Worm (Caenorhabditis elegans) whole organism, L1 larva: ENCODE data around the gene isy-1.

Experiments used
- C04F5.9 ChIP-seq: sonication (generic microtip); optimal IDR thresholded peaks from 2 replicates; lab custom pipeline; 2016; ENCODE audit warnings: missing genetic modification characterization, missing compliant biosample characterization
- C34B4.2 ChIP-seq: sonication (generic microtip); optimal IDR thresholded peaks from 2 replicates; lab custom pipeline; 2017; ENCODE audit warnings: mild to moderate bottlenecking, missing genetic modification characterization, missing compliant biosample characterization
- F16B12.6 ChIP-seq: fragments of 150-350 bp; optimal IDR thresholded peaks from 2 replicates; lab custom pipeline; 2014; ENCODE audit warnings: missing biosample characterization, missing genetic modification characterization
- Y116A8C.19 ChIP-seq: sonication (generic microtip); optimal IDR thresholded peaks from 2 replicates; lab custom pipeline; 2016; ENCODE audit warnings: missing compliant biosample characterization, missing genetic modification characterization, borderline replicate concordance
- aha-1 ChIP-seq: fragments of 150-350 bp; optimal IDR thresholded peaks from 2 replicates; lab custom pipeline; 2014; ENCODE audit warnings: missing biosample characterization, missing genetic modification characterization
- ama-1 ChIP-seq: fragments of 150-350 bp; optimal IDR thresholded peaks from 2 replicates; lab custom pipeline; 2014
- blmp-1 ChIP-seq: fragments of 150-350 bp; optimal IDR thresholded peaks from 2 replicates; lab custom pipeline; 2014; ENCODE audit warnings: missing biosample characterization, missing genetic modification characterization
- ceh-82 ChIP-seq, 3 experiments: fragments of 150-350 bp in 1 of 3; sonication (generic microtip) in 2 of 3; optimal IDR thresholded peaks; 2 replicates each; lab custom pipeline; 2014 to 2017; ENCODE audit warnings: missing biosample characterization in 3 of 3, missing genetic modification characterization in 3 of 3
- ceh-90 ChIP-seq: sonication (generic microtip); optimal IDR thresholded peaks from 2 replicates; lab custom pipeline; 2016; ENCODE audit warnings: missing genetic modification characterization, missing compliant biosample characterization
- dpl-1 ChIP-seq, 3 experiments: fragments of 150-350 bp in 2 of 3; sonication (generic microtip) in 1 of 3; optimal IDR thresholded peaks; 2 replicates each; lab custom pipeline; 2014 to 2017; ENCODE audit warnings: missing biosample characterization in 3 of 3, missing genetic modification characterization in 3 of 3, missing genetic modification reagents in 3 of 3
- efl-3 ChIP-seq: fragments of 200-800 bp; sonication (Bioruptor generic); optimal IDR thresholded peaks from 2 replicates; lab custom pipeline; 2018; ENCODE audit warnings: mild to moderate bottlenecking, missing genetic modification characterization, missing compliant biosample characterization
- egl-13 ChIP-seq: sonication (generic microtip); optimal IDR thresholded peaks from 2 replicates; lab custom pipeline; 2016; ENCODE audit warnings: missing genotype, missing genetic modification reagents, missing genetic modification characterization, missing compliant biosample characterization
- egl-27 ChIP-seq, 2 experiments: fragments of 150-350 bp in 1 of 2; sonication (generic microtip); optimal IDR thresholded peaks; 3 replicates each; lab custom pipeline; 2017 to 2018; ENCODE audit warnings: missing biosample characterization in 2 of 2, missing genetic modification characterization in 2 of 2, missing genetic modification reagents in 2 of 2
- fkh-10 ChIP-seq: sonication (generic microtip); optimal IDR thresholded peaks from 2 replicates; lab custom pipeline; 2017; ENCODE audit warnings: missing biosample characterization, missing genetic modification reagents, missing genetic modification characterization
- fkh-8 ChIP-seq: sonication (generic microtip); optimal IDR thresholded peaks from 2 replicates; lab custom pipeline; 2016; ENCODE audit warnings: mild to moderate bottlenecking, missing genetic modification characterization, missing compliant biosample characterization
- grh-1 ChIP-seq: fragments of 200-800 bp; sonication (Bioruptor generic); IDR thresholded peaks from 2 replicates; pipeline ENCODE4 v1.3.6; 2022; ENCODE audit warnings: missing genetic modification reagents, missing genetic modification characterization, missing compliant biosample characterization
- hlh-17 ChIP-seq: fragments of 200-800 bp; sonication (Bioruptor generic); optimal IDR thresholded peaks from 2 replicates; lab custom pipeline; 2018; ENCODE audit warnings: missing genetic modification characterization, mild to moderate bottlenecking, missing compliant biosample characterization, moderate library complexity, borderline replicate concordance
- hlh-4 ChIP-seq: sonication (generic microtip); optimal IDR thresholded peaks from 2 replicates; lab custom pipeline; 2016; ENCODE audit warnings: mild to moderate bottlenecking, missing genetic modification characterization, missing compliant biosample characterization
- hpl-2 ChIP-seq: fragments of 150-350 bp; optimal IDR thresholded peaks from 2 replicates; lab custom pipeline; 2014; ENCODE audit warnings: missing biosample characterization, missing genetic modification reagents, missing genetic modification characterization
- irx-1 ChIP-seq: sonication (generic microtip); optimal IDR thresholded peaks from 2 replicates; lab custom pipeline; 2016; ENCODE audit warnings: missing genetic modification characterization, missing compliant biosample characterization
- isw-1 ChIP-seq: fragments of 200-800 bp; sonication (Bioruptor generic); IDR thresholded peaks from 2 replicates; pipeline ENCODE4 v1.3.6; 2022; ENCODE audit warnings: missing genetic modification characterization, missing compliant biosample characterization
- lin-13 ChIP-seq: fragments of 150-350 bp; optimal IDR thresholded peaks from 2 replicates; lab custom pipeline; 2014; ENCODE audit warnings: missing biosample characterization, missing genetic modification reagents, missing genetic modification characterization
- lin-35 ChIP-seq, 2 experiments: fragments of 150-350 bp; optimal IDR thresholded peaks; 2 replicates each; lab custom pipeline; 2014; ENCODE audit warnings: missing biosample characterization in 2 of 2, missing genetic modification characterization in 2 of 2, missing genetic modification reagents in 2 of 2
- lin-39 ChIP-seq: fragments of 150-350 bp; optimal IDR thresholded peaks from 2 replicates; lab custom pipeline; 2014; ENCODE audit warnings: missing biosample characterization, missing genetic modification reagents, missing genetic modification characterization
- lir-3 ChIP-seq: sonication (generic microtip); optimal IDR thresholded peaks from 2 replicates; lab custom pipeline; 2016; ENCODE audit warnings: mild to moderate bottlenecking, missing genetic modification characterization, moderate library complexity, missing compliant biosample characterization; ENCODE audit not compliant: poor library complexity
- lsy-2 ChIP-seq, 2 experiments: fragments of 150-350 bp; optimal IDR thresholded peaks; 2 replicates each; lab custom pipeline; 2014; ENCODE audit warnings: missing biosample characterization in 2 of 2, missing genetic modification characterization in 2 of 2
- mab-9 ChIP-seq: fragments of 200-800 bp; sonication (Bioruptor generic); IDR thresholded peaks from 2 replicates; pipeline ENCODE4 v1.3.6; 2022; ENCODE audit warnings: missing genetic modification reagents, missing genetic modification characterization, missing compliant biosample characterization
- mef-2 ChIP-seq: fragments of 150-350 bp; optimal IDR thresholded peaks from 2 replicates; lab custom pipeline; 2014; ENCODE audit warnings: missing biosample characterization, missing genetic modification characterization
- nhr-11 ChIP-seq: fragments of 150-350 bp; optimal IDR thresholded peaks from 2 replicates; lab custom pipeline; 2014; ENCODE audit warnings: missing biosample characterization, missing genetic modification characterization
- nhr-20 ChIP-seq: sonication (generic microtip); optimal IDR thresholded peaks from 2 replicates; lab custom pipeline; 2016; ENCODE audit warnings: mild to moderate bottlenecking, missing genetic modification characterization, missing compliant biosample characterization
- nhr-237 ChIP-seq: fragments of 150-350 bp; optimal IDR thresholded peaks from 2 replicates; lab custom pipeline; 2014; ENCODE audit warnings: missing biosample characterization, missing genetic modification characterization
- nhr-28 ChIP-seq: fragments of 150-350 bp; optimal IDR thresholded peaks from 2 replicates; lab custom pipeline; 2014; ENCODE audit warnings: missing biosample characterization, missing genetic modification characterization
- nhr-76 ChIP-seq: sonication (generic microtip); optimal IDR thresholded peaks from 2 replicates; lab custom pipeline; 2017; ENCODE audit warnings: missing biosample characterization, missing genetic modification characterization
- nhr-85 ChIP-seq: sonication (generic microtip); peaks from one replicate; lab custom pipeline; 2016; ENCODE audit warnings: missing genetic modification characterization, inconsistent platforms, missing compliant biosample characterization
- nhr-90 ChIP-seq: sonication (generic microtip); optimal IDR thresholded peaks from 2 replicates; lab custom pipeline; 2016; ENCODE audit warnings: mild to moderate bottlenecking, missing genetic modification characterization, missing compliant biosample characterization; ENCODE audit not compliant: poor library complexity
- pag-3 ChIP-seq: sonication (generic microtip); optimal IDR thresholded peaks from 2 replicates; lab custom pipeline; 2017; ENCODE audit warnings: missing genetic modification characterization, mild to moderate bottlenecking, missing compliant biosample characterization, antibody characterized with exemption, borderline replicate concordance; ENCODE audit not compliant: insufficient read depth
- pax-3 ChIP-seq: fragments of 200-800 bp; sonication (Bioruptor generic); optimal IDR thresholded peaks from 2 replicates; lab custom pipeline; 2018; ENCODE audit warnings: mild to moderate bottlenecking, missing genetic modification characterization, moderate library complexity, missing compliant biosample characterization
- skn-1 ChIP-seq: fragments of 150-350 bp; optimal IDR thresholded peaks from 2 replicates; lab custom pipeline; 2014; ENCODE audit warnings: missing biosample characterization, missing genetic modification characterization
- sox-4 ChIP-seq: sonication (generic microtip); optimal IDR thresholded peaks from 2 replicates; lab custom pipeline; 2016; ENCODE audit warnings: missing genetic modification characterization, missing compliant biosample characterization
- sup-37 ChIP-seq: fragments of 200-800 bp; sonication (Bioruptor generic); optimal IDR thresholded peaks from 2 replicates; lab custom pipeline; 2018; ENCODE audit warnings: mild to moderate bottlenecking, missing genetic modification characterization, missing compliant biosample characterization
- swsn-7 ChIP-seq: sonication (generic microtip); optimal IDR thresholded peaks from 2 replicates; lab custom pipeline; 2016; ENCODE audit warnings: missing genetic modification characterization, missing compliant biosample characterization
- tbx-2 ChIP-seq: sonication (generic microtip); optimal IDR thresholded peaks from 2 replicates; lab custom pipeline; 2016; ENCODE audit warnings: missing genetic modification characterization, missing compliant biosample characterization
- tlp-1 ChIP-seq: fragments of 150-350 bp; optimal IDR thresholded peaks from 2 replicates; lab custom pipeline; 2014; ENCODE audit warnings: missing biosample characterization, missing genetic modification characterization
- unc-130 ChIP-seq: fragments of 150-350 bp; optimal IDR thresholded peaks from 2 replicates; lab custom pipeline; 2017; ENCODE audit warnings: missing biosample characterization, missing genetic modification characterization, inconsistent platforms
- unc-30 ChIP-seq: sonication (generic microtip); optimal IDR thresholded peaks from 2 replicates; lab custom pipeline; 2017; ENCODE audit warnings: missing biosample characterization, missing genetic modification characterization
- unc-62 ChIP-seq: fragments of 150-350 bp; optimal IDR thresholded peaks from 2 replicates; lab custom pipeline; 2014; ENCODE audit warnings: missing biosample characterization, missing genetic modification reagents, missing genetic modification characterization
- zip-4 ChIP-seq: fragments of 200-800 bp; sonication (Bioruptor generic); optimal IDR thresholded peaks from 2 replicates; lab custom pipeline; 2018; ENCODE audit warnings: mild to moderate bottlenecking, missing genetic modification characterization, moderate library complexity, missing compliant biosample characterization
- ztf-4 ChIP-seq: fragments of 150-350 bp; optimal IDR thresholded peaks from 2 replicates; lab custom pipeline; 2014; ENCODE audit warnings: missing biosample characterization, missing genetic modification characterization

isy-1 gene

ce11 chrV:11029309-11029708 lies 28.8 kb upstream of the isy-1 start (continued):
- TF ChIP-seq egl-27 (tag; optimal IDR thresholded peaks at IDR 0.05; lab: Kevin White, UChicago) (no peak), sox-4 (peak; percentile 74), ztf-4 (no peak), mab-9 (GFP tag; lab: Robert Waterston, UW) (0 out of 2 replicates have a peak, but pooled peaks have one; percentile 48), isw-1 (GFP tag; lab: Robert Waterston, UW) (peak; percentile 53), unc-30 (tag; lab: Kevin White, UChicago) (no peak), unc-62 (no peak), ama-1 (lab: Kevin White, UChicago) (no peak), swsn-7 (tag; lab: Kevin White, UChicago) (peak; percentile 59), nhr-76 (tag; lab: Kevin White, UChicago) (no peak), lsy-2 (tag; optimal IDR thresholded peaks at IDR 0.05; lab: Kevin White, UChicago) (peak; percentile 32 to 72), pax-3 (peak; percentile 80), hlh-4 (tag; lab: Kevin White, UChicago) (no peak), efl-3 (no peak), unc-130 (tag; lab: Kevin White, UChicago) (peak; percentile 30), irx-1 (tag; lab: Kevin White, UChicago) (peak; percentile 86), mef-2 (no peak), hlh-17 (no peak), nhr-20 (peak; percentile 81), tlp-1 (no peak), pag-3 (tag; lab: Kevin White, UChicago) (no peak), tbx-2 (tag; lab: Kevin White, UChicago) (peak; percentile 80), ceh-90 (tag; lab: Kevin White, UChicago) (peak; percentile 90), nhr-85 (tag; lab: Kevin White, UChicago) (peak; percentile 94), sup-37 (GFP tag; lab: Kevin White, UChicago) (peak; percentile 45), blmp-1 (peak; percentile 67), ceh-82 (tag; optimal IDR thresholded peaks at IDR 0.05; lab: Kevin White, UChicago) (peak; percentile 14 to 53 (median 18)), F16B12.6 (peak; percentile 12), dpl-1 (GFP tag; optimal IDR thresholded peaks at IDR 0.05; lab: Kevin White, UChicago) (peak; percentile 90 to 93 (median 93)), grh-1 (GFP tag; lab: Robert Waterston, UW) (peak; percentile 62), lin-35 (GFP tag; optimal IDR thresholded peaks at IDR 0.05; lab: Kevin White, UChicago) (peak; percentile 93 to 97), zip-4 (peak; percentile 11), lin-39 (tag; lab: Kevin White, UChicago) (peak; percentile 0), lir-3 (peak; percentile 93), nhr-11 (tag; lab: Kevin White, UChicago) (no peak), nhr-28 (tag; lab: Kevin White, UChicago) (no peak), skn-1 (tag; lab: Kevin White, UChicago) (peak; percentile 45), aha-1 (tag; lab: Kevin White, UChicago) (no peak), nhr-237 (tag; lab: Kevin White, UChicago) (no peak), nhr-90 (tag; lab: Kevin White, UChicago) (peak; percentile 88), C04F5.9 (tag; lab: Kevin White, UChicago) (peak; percentile 72), fkh-8 (tag; lab: Kevin White, UChicago) (peak; percentile 42), Y116A8C.19 (peak; percentile 56)
- TF ChIP-seq, all 84 proteins: peak for 52

ce11 chrV:11027740-11028139 lies 27.2 kb upstream of the isy-1 start:
- no peak for TF ChIP-seq fkh-10 (GFP tag; lab: Kevin White, UChicago)
- no peak for TF ChIP-seq ztf-4
- no peak for TF ChIP-seq lin-13 (GFP tag; lab: Kevin White, UChicago)
- no peak for TF ChIP-seq hpl-2 (GFP tag; lab: Kevin White, UChicago)
- no peak for TF ChIP-seq Y116A8C.19
- no peak for TF ChIP-seq efl-3
- no peak for TF ChIP-seq fkh-8 (tag; lab: Kevin White, UChicago)
- TF ChIP-seq tlp-1: no peak
- TF ChIP-seq C34B4.2: no peak
- TF ChIP-seq grh-1 (GFP tag; lab: Robert Waterston, UW): no peak
- TF ChIP-seq nhr-20: no peak
- TF ChIP-seq egl-13 (tag; lab: Kevin White, UChicago): no peak
